Fruit fly (Drosophila melanogaster): ENCODE measurements around the gene Iru.

DNA sequence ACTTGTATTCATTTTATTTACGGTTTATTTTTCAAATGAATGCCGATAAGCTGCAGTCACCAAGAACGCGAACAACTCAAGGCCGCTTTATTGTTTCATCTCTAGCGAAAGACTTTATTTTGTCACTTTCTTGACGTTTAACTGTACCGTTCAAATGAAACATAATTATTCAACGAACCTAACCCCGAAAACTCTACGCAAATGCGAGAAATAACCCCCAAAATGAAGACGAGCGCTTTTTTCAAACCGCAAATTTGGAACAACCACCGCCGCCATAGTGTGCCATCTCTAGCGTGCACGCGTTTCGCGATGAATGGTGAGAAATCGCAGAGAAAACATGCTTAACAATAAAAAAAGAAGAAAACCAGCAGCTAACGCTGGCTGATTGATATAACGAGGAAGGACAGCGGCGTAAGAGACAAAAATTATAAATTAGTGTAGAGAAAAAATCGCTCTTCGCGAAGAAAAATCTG lies 21.6 kb upstream of the Iru start, which contains the start of gene CG11970:
- TF ChIP-seq Myc (optimal IDR thresholded peaks at IDR 0.05) (no peak), psq (optimal IDR thresholded peaks at IDR 0.05) (no peak), Sin3A (optimal IDR thresholded peaks at IDR 0.05) (no peak), h (optimal IDR thresholded peaks at IDR 0.05) (no peak)
